Fruit fly (Drosophila melanogaster) whole organism, embryonic: ENCODE data around the gene GluProRS.

Experiments
- Atf6 ChIP-seq: fragments of 200-800 bp; sonication (Bioruptor generic); IDR thresholded peaks from 2 replicates; pipeline ENCODE4 v1.3.6; 2022; ENCODE audit warnings: missing biosample characterization, missing genetic modification characterization
- Awh ChIP-seq: fragments of 200-800 bp; sonication (Bioruptor generic); IDR thresholded peaks from 2 replicates; pipeline ENCODE4, ENCODE4 v1.3.6; 2022; ENCODE audit warnings: missing biosample characterization, missing genetic modification characterization
- B-H2 ChIP-seq: fragments of 200-800 bp; sonication (Bioruptor generic); optimal IDR thresholded peaks from 2 replicates; lab custom pipeline; 2018; ENCODE audit warnings: missing biosample characterization, mild to moderate bottlenecking, missing genetic modification characterization
- CG1024 ChIP-seq: fragments of 200-800 bp; sonication (Bioruptor generic); IDR thresholded peaks from 2 replicates; pipeline ENCODE4 v1.3.6; 2022; ENCODE audit warnings: missing biosample characterization, missing genetic modification characterization
- CG10543 ChIP-seq: fragments of 200-800 bp; sonication (Bioruptor generic); optimal IDR thresholded peaks from 3 replicates; lab custom pipeline; 2017; ENCODE audit warnings: missing biosample characterization, mild to moderate bottlenecking, missing genetic modification characterization, moderate library complexity
- CG10959 ChIP-seq: fragments of 200-800 bp; sonication (Bioruptor generic); IDR thresholded peaks from 2 replicates; pipeline ENCODE4 v1.3.6; 2022; ENCODE audit warnings: missing biosample characterization, missing genetic modification characterization
- CG11093 ChIP-seq: fragments of 200-800 bp; sonication (Bioruptor generic); IDR thresholded peaks from 3 replicates; pipeline ENCODE4 v1.3.6; 2022; ENCODE audit warnings: missing biosample characterization, missing genetic modification characterization
- CG11696 ChIP-seq: fragments of 200-800 bp; sonication (Bioruptor generic); IDR thresholded peaks from 2 replicates; pipeline ENCODE4 v1.3.6; 2022; ENCODE audit warnings: missing biosample characterization, missing genetic modification characterization
- CG14014 ChIP-seq: fragments of 200-800 bp; sonication (Bioruptor generic); IDR thresholded peaks from 2 replicates; pipeline ENCODE4 v1.3.6; 2022; ENCODE audit warnings: missing biosample characterization, missing genetic modification characterization
- CG1603 ChIP-seq: fragments of 200-800 bp; sonication (Bioruptor generic); optimal IDR thresholded peaks from 2 replicates; lab custom pipeline; 2019; ENCODE audit warnings: missing biosample characterization, mild to moderate bottlenecking, missing genetic modification characterization, moderate library complexity
- CG16779 ChIP-seq: fragments of 200-800 bp; sonication (Bioruptor generic); IDR thresholded peaks from 2 replicates; pipeline ENCODE4 v1.3.6; 2022; ENCODE audit warnings: missing biosample characterization, missing genetic modification characterization
- CG17186 ChIP-seq: fragments of 200-800 bp; sonication (Bioruptor generic); optimal IDR thresholded peaks from 3 replicates; lab custom pipeline; 2017; ENCODE audit warnings: missing biosample characterization, missing genetic modification reagents, missing genetic modification characterization
- CG2712 ChIP-seq: fragments of 200-800 bp; optimal IDR thresholded peaks from 3 replicates; lab custom pipeline; 2019; ENCODE audit warnings: missing biosample characterization, mild to moderate bottlenecking, missing genetic modification characterization, moderate library complexity
- CG30403 ChIP-seq: fragments of 200-800 bp; sonication (Bioruptor generic); optimal IDR thresholded peaks from 3 replicates; lab custom pipeline; 2016; ENCODE audit warnings: missing biosample characterization, missing genetic modification characterization
- CG3065 ChIP-seq: fragments of 200-800 bp; sonication (Bioruptor generic); optimal IDR thresholded peaks from 2 replicates; lab custom pipeline; 2016; ENCODE audit warnings: missing biosample characterization, missing genetic modification characterization
- CG31441 ChIP-seq: fragments of 200-800 bp; sonication (Bioruptor generic); IDR thresholded peaks from 2 replicates; pipeline ENCODE4 v1.3.6; 2022; ENCODE audit warnings: missing biosample characterization, missing genetic modification characterization
- CG6254 ChIP-seq: fragments of 200-800 bp; sonication (Bioruptor generic); optimal IDR thresholded peaks from 3 replicates; lab custom pipeline; 2017; ENCODE audit warnings: mild to moderate bottlenecking, missing biosample characterization, missing genetic modification reagents, missing genetic modification characterization
- CG6791 ChIP-seq: fragments of 200-800 bp; sonication (Bioruptor generic); IDR thresholded peaks from 3 replicates; pipeline ENCODE4 v1.3.6; 2022; ENCODE audit warnings: missing biosample characterization, missing genetic modification characterization; ENCODE audit not compliant: partially characterized antibody
- CG7745 ChIP-seq: fragments of 200-800 bp; sonication (Bioruptor generic); optimal IDR thresholded peaks from 2 replicates; lab custom pipeline; 2018; ENCODE audit warnings: missing biosample characterization, mild to moderate bottlenecking, missing genetic modification characterization, moderate library complexity
- CG8478 ChIP-seq: fragments of >200 bp; optimal IDR thresholded peaks from 2 replicates; lab custom pipeline; 2018
- CG9609 ChIP-seq: fragments of 200-800 bp; sonication (Bioruptor generic); optimal IDR thresholded peaks from 3 replicates; lab custom pipeline; 2016; ENCODE audit warnings: missing biosample characterization, missing genetic modification characterization
- Dad ChIP-seq: fragments of 200-800 bp; sonication (Bioruptor generic); optimal IDR thresholded peaks from 3 replicates; lab custom pipeline; 2016; ENCODE audit warnings: missing biosample characterization, missing genetic modification characterization
- ERR ChIP-seq: fragments of 200-800 bp; sonication (Bioruptor generic); optimal IDR thresholded peaks from 2 replicates; lab custom pipeline; 2016; ENCODE audit warnings: missing biosample characterization, missing genetic modification characterization
- Hand ChIP-seq: fragments of 200-800 bp; sonication (Bioruptor generic); optimal IDR thresholded peaks from 2 replicates; lab custom pipeline; 2017; ENCODE audit warnings: mild to moderate bottlenecking, missing biosample characterization, missing genetic modification reagents, missing genetic modification characterization
- HmgZ ChIP-seq: fragments of 200-800 bp; sonication (Bioruptor generic); optimal IDR thresholded peaks from 2 replicates; lab custom pipeline; 2018; ENCODE audit warnings: missing biosample characterization, mild to moderate bottlenecking, missing genetic modification characterization
- Hmx ChIP-seq: fragments of 200-800 bp; sonication (Bioruptor generic); optimal IDR thresholded peaks from 2 replicates; lab custom pipeline; 2016; ENCODE audit warnings: missing biosample characterization, missing genetic modification characterization
- Max ChIP-seq: fragments of 200-800 bp; sonication (Bioruptor generic); optimal IDR thresholded peaks from 2 replicates; lab custom pipeline; 2016; ENCODE audit warnings: missing biosample characterization, mild to moderate bottlenecking, missing genetic modification characterization
- Six4 ChIP-seq: fragments of 200-800 bp; sonication (Bioruptor generic); optimal IDR thresholded peaks from 2 replicates; lab custom pipeline; 2016; ENCODE audit warnings: missing biosample characterization, missing genetic modification characterization
- bab2 ChIP-seq: fragments of 200-800 bp; sonication (Bioruptor generic); optimal IDR thresholded peaks from 2 replicates; lab custom pipeline; 2016; ENCODE audit warnings: missing biosample characterization, missing genetic modification characterization
- bbx ChIP-seq: fragments of 200-800 bp; sonication (Bioruptor generic); IDR thresholded peaks from 2 replicates; pipeline ENCODE4 v1.3.6; 2022; ENCODE audit warnings: missing biosample characterization, missing genetic modification characterization; ENCODE audit not compliant: partially characterized antibody
- bowl ChIP-seq: fragments of 200-800 bp; sonication (Bioruptor generic); IDR thresholded peaks from 2 replicates; pipeline ENCODE4 v1.3.6; 2022; ENCODE audit warnings: missing biosample characterization, missing genetic modification characterization
- br ChIP-seq: fragments of >200 bp; optimal IDR thresholded peaks from 2 replicates; lab custom pipeline; 2017
- cad ChIP-seq: fragments of >200 bp; optimal IDR thresholded peaks from 2 replicates; lab custom pipeline; 2017; ENCODE audit warnings: missing biosample characterization, missing genetic modification characterization
- crc ChIP-seq: fragments of 200-800 bp; sonication (Bioruptor generic); optimal IDR thresholded peaks from 2 replicates; lab custom pipeline; 2016; ENCODE audit warnings: missing biosample characterization, missing genetic modification characterization
- eyg ChIP-seq: fragments of 200-800 bp; sonication (Bioruptor generic); optimal IDR thresholded peaks from 3 replicates; lab custom pipeline; 2016; ENCODE audit warnings: missing biosample characterization, missing genetic modification characterization
- gfzf ChIP-seq: fragments of 200-800 bp; sonication (Bioruptor generic); optimal IDR thresholded peaks from 2 replicates; lab custom pipeline; 2016; ENCODE audit warnings: missing biosample characterization, mild to moderate bottlenecking, missing genetic modification characterization, moderate library complexity
- h ChIP-seq: fragments of >200 bp; optimal IDR thresholded peaks from 2 replicates; lab custom pipeline; 2017
- hbn ChIP-seq: fragments of 200-800 bp; sonication (Bioruptor generic); IDR thresholded peaks from 2 replicates; pipeline ENCODE4 v1.3.6; 2022; ENCODE audit warnings: missing biosample characterization, missing genetic modification characterization; ENCODE audit not compliant: partially characterized antibody
- ind ChIP-seq: fragments of 200-800 bp; sonication (Bioruptor generic); optimal IDR thresholded peaks from 3 replicates; lab custom pipeline; 2016; ENCODE audit warnings: missing biosample characterization, missing genetic modification characterization
- lov ChIP-seq, 2 experiments: fragments of 200-800 bp in 1 of 2; fragments of >200 bp in 1 of 2; sonication (Bioruptor generic) in 1 of 2; IDR thresholded peaks in 1 of 2; optimal IDR thresholded peaks in 1 of 2; 2 replicates in 1 of 2; 3 replicates in 1 of 2; pipeline versions ENCODE4 v1.3.6 to Lab custom; 2017 to 2022; ENCODE audit warnings: missing biosample characterization in 1 of 2, missing genetic modification characterization in 1 of 2
- onecut ChIP-seq: fragments of 200-800 bp; sonication (Bioruptor generic); IDR thresholded peaks from 2 replicates; pipeline ENCODE4 v1.3.6; 2022; ENCODE audit warnings: missing biosample characterization, missing genetic modification characterization
- pnt ChIP-seq: fragments of 200-800 bp; sonication (Bioruptor generic); optimal IDR thresholded peaks from 3 replicates; lab custom pipeline; 2016; ENCODE audit warnings: missing biosample characterization, missing genetic modification characterization
- ro ChIP-seq: fragments of 200-800 bp; sonication (Bioruptor generic); IDR thresholded peaks from 2 replicates; pipeline ENCODE4 v1.3.6; 2022; ENCODE audit warnings: missing biosample characterization, missing genetic modification characterization
- row ChIP-seq: fragments of 200-800 bp; sonication (Bioruptor generic); IDR thresholded peaks from 3 replicates; pipeline ENCODE4 v1.3.6; 2022; ENCODE audit warnings: missing biosample characterization, missing genetic modification characterization
- run ChIP-seq: fragments of 200-800 bp; sonication (Bioruptor generic); optimal IDR thresholded peaks from 3 replicates; lab custom pipeline; 2018; ENCODE audit warnings: missing biosample characterization, mild to moderate bottlenecking, missing genetic modification characterization
- sr ChIP-seq: fragments of 200-800 bp; sonication (Bioruptor generic); IDR thresholded peaks from 3 replicates; pipeline ENCODE4 v1.3.6; 2022; ENCODE audit warnings: missing biosample characterization, missing genetic modification characterization
- stwl ChIP-seq: fragments of 200-800 bp; sonication (Bioruptor generic); optimal IDR thresholded peaks from 3 replicates; lab custom pipeline; 2018; ENCODE audit warnings: missing biosample characterization, mild to moderate bottlenecking, missing genetic modification characterization, moderate library complexity
- sug ChIP-seq: fragments of 200-800 bp; optimal IDR thresholded peaks from 2 replicates; lab custom pipeline; 2019; ENCODE audit warnings: missing biosample characterization, mild to moderate bottlenecking, missing genetic modification characterization, moderate library complexity
- tio ChIP-seq: fragments of 200-800 bp; sonication (Bioruptor generic); optimal IDR thresholded peaks from 2 replicates; lab custom pipeline; 2017; ENCODE audit warnings: missing biosample characterization, missing genetic modification characterization, inconsistent platforms
- trem ChIP-seq: fragments of 200-800 bp; optimal IDR thresholded peaks from 3 replicates; lab custom pipeline; 2019; ENCODE audit warnings: missing biosample characterization, mild to moderate bottlenecking, missing genetic modification characterization, moderate library complexity
- tup ChIP-seq: fragments of 200-800 bp; sonication (Bioruptor generic); optimal IDR thresholded peaks from 2 replicates; lab custom pipeline; 2016; ENCODE audit warnings: missing biosample characterization, mild to moderate bottlenecking, missing genetic modification characterization, moderate library complexity
- tx ChIP-seq: fragments of 200-800 bp; sonication (Bioruptor generic); optimal IDR thresholded peaks from 2 replicates; lab custom pipeline; 2016; ENCODE audit warnings: missing biosample characterization, missing genetic modification characterization
- yki ChIP-seq: fragments of >200 bp; optimal IDR thresholded peaks from 3 replicates; lab custom pipeline; 2018

GluProRS gene

dm6 chr3R:23927429-23927828 is 30.8 kb downstream of the GluProRS start, which contains the start of gene CG13601 (continued):
- TF ChIP-seq eyg (GFP tag; lab: Kevin White, UChicago) (no peak), CG11093 (GFP tag; lab: Robert Waterston, UW) (no peak), CG6254 (GFP tag; lab: Kevin White, UChicago) (no peak), br (lab: Kevin White, UChicago) (no peak), CG31441 (GFP tag; lab: Robert Waterston, UW) (0 out of 2 replicates have a peak, but pooled peaks have one; percentile 11), CG8478 (lab: Kevin White, UChicago) (no peak), ind (peak; percentile 9), bab2 (no peak), hbn (GFP tag; lab: Robert Waterston, UW) (peak; percentile 82), trem (tag; lab: Kevin White, UChicago) (peak; percentile 25), bowl (no peak), yki (lab: Kevin White, UChicago) (no peak), CG10959 (GFP tag; lab: Robert Waterston, UW) (no peak), sr (no peak), run (no peak), ERR (GFP tag; lab: Kevin White, UChicago) (no peak), CG17186 (GFP tag; lab: Kevin White, UChicago) (peak; percentile 89), CG1024 (GFP tag; lab: Robert Waterston, UW) (no peak), CG9609 (GFP tag; lab: Kevin White, UChicago) (no peak), HmgZ (tag; lab: Kevin White, UChicago) (peak; percentile 9), CG30403 (GFP tag; lab: Kevin White, UChicago) (peak; percentile 49), CG3065 (GFP tag; lab: Kevin White, UChicago) (no peak), lov (optimal IDR thresholded peaks at IDR 0.05; lab: Kevin White, UChicago) (no peak), lov (GFP tag; IDR thresholded peaks at IDR 0.05; lab: Robert Waterston, UW) (no peak), crc (GFP tag; lab: Kevin White, UChicago) (no peak), CG16779 (GFP tag; lab: Robert Waterston, UW) (no peak), Atf6 (no peak), Max (peak; percentile 31), pnt (GFP tag; lab: Kevin White, UChicago) (no peak), CG6791 (GFP tag; lab: Robert Waterston, UW) (peak; percentile 67; the same call in 2 of the 3 replicates), bbx (GFP tag; lab: Robert Waterston, UW) (peak; percentile 83), onecut (GFP tag; lab: Robert Waterston, UW) (no peak), ro (GFP tag; lab: Robert Waterston, UW) (no peak), CG1603 (tag; lab: Kevin White, UChicago) (peak; percentile 59), row (GFP tag; lab: Robert Waterston, UW) (peak; percentile 84), Hmx (GFP tag; lab: Kevin White, UChicago) (no peak), CG2712 (tag; lab: Kevin White, UChicago) (peak; percentile 27), Six4 (GFP tag; lab: Kevin White, UChicago) (no peak), B-H2 (GFP tag; lab: Kevin White, UChicago) (no peak), cad (GFP tag; lab: Kevin White, UChicago) (no peak), Awh (GFP tag; lab: Robert Waterston, UW) (no peak), tup (GFP tag; lab: Kevin White, UChicago) (no peak), stwl (peak; percentile 30), CG10543 (peak; percentile 53), Dad (GFP tag; lab: Kevin White, UChicago) (peak; percentile 15), sug (tag; lab: Kevin White, UChicago) (peak; percentile 30), CG14014 (GFP tag; lab: Robert Waterston, UW) (peak; percentile 37; the same call in 1 of the 2 replicates), gfzf (GFP tag; lab: Kevin White, UChicago) (no peak), Hand (GFP tag; lab: Kevin White, UChicago) (no peak), tio (no peak), CG7745 (no peak), CG11696 (GFP tag; lab: Robert Waterston, UW) (no peak), tx (GFP tag; lab: Kevin White, UChicago) (no peak), h (lab: Kevin White, UChicago) (no peak)
